Worm (Caenorhabditis elegans): ENCODE data around the gene F55G11.6.

F55G11.6 gene

DNA sequence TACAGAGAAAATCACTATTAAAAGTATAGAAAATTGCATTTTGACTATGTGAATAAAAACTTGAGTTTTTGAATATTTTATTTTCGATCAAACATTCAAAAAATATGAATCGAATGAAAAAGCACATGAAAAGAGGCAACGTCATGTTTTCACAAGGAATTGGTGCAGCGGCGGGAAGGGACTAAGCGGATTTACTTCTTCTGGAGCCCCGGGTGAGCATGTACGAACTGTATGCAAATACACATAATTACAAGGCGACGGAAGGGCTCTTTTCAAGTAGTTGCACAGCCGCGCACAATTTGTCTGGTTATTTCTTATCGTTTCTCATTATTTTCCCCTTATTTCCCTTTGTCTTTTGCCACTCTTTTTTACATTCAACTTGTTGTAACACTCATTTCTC, 38.1 kb downstream of the F55G11.6 start, which contains the start of gene K10D11.7:
Gene K10D11.7 (minus strand): TSS at position 101 of the 400 bp plus-strand sequence.
- TF ChIP-seq zip-11 (GFP tag; IDR thresholded peaks at IDR 0.05) (no peak), ceh-20 (GFP tag; IDR thresholded peaks at IDR 0.05) (no peak), zfp-2 (tag; optimal IDR thresholded peaks at IDR 0.05) (no peak), mep-1 (tag; optimal IDR thresholded peaks at IDR 0.05) (no peak), Y48G9A.11 (GFP tag; IDR thresholded peaks at IDR 0.05) (no peak), daf-19 (GFP tag; conservative IDR thresholded peaks at IDR 0.05) (no peak), lin-13 (GFP tag; optimal IDR thresholded peaks at IDR 0.05) (no peak), ceh-32 (tag; optimal IDR thresholded peaks at IDR 0.05; ENCODE audit: poor library complexity) (no peak), cey-2 (tag; optimal IDR thresholded peaks at IDR 0.05; ENCODE audit: borderline replicate concordance, insufficient read depth) (no peak), F10B5.3 (tag; optimal IDR thresholded peaks at IDR 0.05) (no peak), php-3 (GFP tag; IDR thresholded peaks at IDR 0.05) (no peak), tag-97 (GFP tag; IDR thresholded peaks at IDR 0.05) (no peak), rbr-2 (tag; optimal IDR thresholded peaks at IDR 0.05) (no peak), hif-1 (tag; optimal IDR thresholded peaks at IDR 0.05) (no peak), F49E8.2 (tag; optimal IDR thresholded peaks at IDR 0.05; ENCODE audit: borderline replicate concordance) (no peak)

DNA sequence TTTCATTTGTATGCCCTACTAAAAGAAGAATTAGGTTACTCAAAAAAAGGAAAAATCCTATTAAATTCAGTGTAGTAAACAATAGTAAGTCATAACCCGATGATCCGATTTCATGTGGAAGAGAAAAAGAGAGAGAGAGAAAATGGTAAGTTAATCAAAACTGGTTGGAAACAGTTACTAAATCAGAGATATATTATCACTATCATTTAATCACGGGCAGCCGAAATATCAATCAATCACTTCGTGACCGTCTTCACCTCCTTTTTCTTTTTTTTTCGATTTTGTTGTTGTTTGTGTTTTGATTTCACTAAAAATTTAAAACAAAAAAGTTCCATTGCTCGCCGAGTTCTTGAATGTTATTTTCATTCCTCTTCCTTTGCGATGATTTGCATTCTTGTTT, 39.7 kb downstream of the F55G11.6 start:
- TF ChIP-seq tag-97 (GFP tag; IDR thresholded peaks at IDR 0.05) (no peak), hlh-30 (tag; optimal IDR thresholded peaks at IDR 0.05; ENCODE audit: insufficient read depth) (peak; percentile 48), nhr-28 (tag; optimal IDR thresholded peaks at IDR 0.05) (peak; percentile 27), lsy-2 (tag; optimal IDR thresholded peaks at IDR 0.05) (no peak), nhr-77 (tag; optimal IDR thresholded peaks at IDR 0.05) (no peak)

DNA sequence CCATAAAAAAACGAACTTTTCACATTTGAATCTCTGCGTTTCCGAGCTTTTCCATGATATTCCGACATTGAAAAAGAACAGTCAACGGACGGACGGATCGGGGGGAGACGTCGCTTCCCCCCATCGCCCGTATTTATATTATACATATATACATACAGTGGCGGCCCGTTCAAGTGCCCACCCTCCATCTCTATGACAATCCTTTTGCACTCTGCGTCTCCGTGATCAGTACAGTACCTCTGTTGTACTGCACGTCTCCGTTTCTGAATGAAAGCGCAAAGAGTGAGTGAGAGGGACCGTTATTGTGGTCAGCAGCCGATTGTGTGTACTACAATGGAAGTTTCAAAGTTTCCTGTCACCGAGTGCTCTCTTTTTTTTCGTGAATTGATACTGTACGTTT, 41.3 kb downstream of the F55G11.6 start:
- no peak for TF ChIP-seq ztf-7 (tag; optimal IDR thresholded peaks at IDR 0.05)
- no peak for TF ChIP-seq mxl-2 (GFP tag; conservative IDR thresholded peaks at IDR 0.05)
- TF ChIP-seq hlh-30 (tag; optimal IDR thresholded peaks at IDR 0.05; ENCODE audit: insufficient read depth) = no peak
- TF ChIP-seq ces-1 (GFP tag; optimal IDR thresholded peaks at IDR 0.05) = no peak
- TF ChIP-seq F49E8.2 (tag; optimal IDR thresholded peaks at IDR 0.05; ENCODE audit: borderline replicate concordance) = no peak
- no peak for TF ChIP-seq ZK337.2 (GFP tag; IDR thresholded peaks at IDR 0.05)
- no peak for TF ChIP-seq dmd-8 (GFP tag; IDR thresholded peaks at IDR 0.05)
- no peak for TF ChIP-seq ztf-11 (tag; optimal IDR thresholded peaks at IDR 0.05)
- peak; percentile 42 for TF ChIP-seq mes-2 (tag; optimal IDR thresholded peaks at IDR 0.05; ENCODE audit: poor library complexity, severe bottlenecking)
- TF ChIP-seq aha-1 (tag) = no peak
- no peak for TF ChIP-seq php-3 (GFP tag; IDR thresholded peaks at IDR 0.05)
- TF ChIP-seq pha-4 (GFP tag; IDR thresholded peaks at IDR 0.05) = no peak
- TF ChIP-seq pha-4 (tag; optimal IDR thresholded peaks at IDR 0.05) = no peak
- TF ChIP-seq T26A8.4 (GFP tag; IDR thresholded peaks at IDR 0.05) = no peak
- TF ChIP-seq duxl-1 (tag; optimal IDR thresholded peaks at IDR 0.05; ENCODE audit: poor library complexity) = no peak
- no peak for TF ChIP-seq nhr-42 (GFP tag; IDR thresholded peaks at IDR 0.05)
- peak; percentile 17 for TF ChIP-seq hlh-11 (tag; optimal IDR thresholded peaks at IDR 0.05)
- no peak for TF ChIP-seq nhr-11 (tag; optimal IDR thresholded peaks at IDR 0.05)

DNA sequence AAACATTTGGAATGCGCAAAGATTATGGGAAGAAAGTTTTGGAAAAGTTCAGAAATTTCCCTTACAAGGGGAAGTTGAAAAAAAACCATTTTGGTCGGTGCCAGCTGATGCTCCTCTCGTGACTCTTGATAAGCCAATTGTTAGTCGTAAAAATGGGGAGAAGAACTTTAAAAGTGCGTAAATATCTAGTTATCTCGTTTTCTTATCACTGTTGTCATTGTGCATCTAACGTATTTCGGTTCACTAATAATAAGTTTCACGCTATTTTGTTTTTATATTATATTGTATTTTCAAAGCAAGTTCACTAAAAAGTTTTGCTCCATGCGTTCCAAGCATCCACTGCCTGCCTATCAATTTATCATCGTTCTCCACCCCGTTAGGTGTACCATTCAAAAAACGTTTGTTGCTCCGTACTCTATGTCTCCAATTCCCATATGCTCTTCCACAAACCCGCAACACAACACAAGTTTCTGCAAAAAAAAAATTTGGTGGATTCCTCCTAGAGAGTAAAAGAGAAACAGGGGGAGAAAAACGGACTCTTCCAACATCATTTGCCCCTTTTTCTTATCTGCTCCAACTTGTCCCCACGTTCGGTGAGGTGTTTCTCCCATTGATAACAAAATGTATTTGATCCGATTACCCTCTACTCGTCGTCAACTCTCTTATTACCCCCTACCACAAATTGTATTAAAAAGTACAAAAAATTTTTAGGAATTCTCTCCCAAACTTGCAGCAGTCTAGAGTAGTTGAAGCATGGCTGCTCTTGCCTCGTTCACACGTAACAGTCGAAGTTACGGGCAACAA, 50.8 kb downstream of the F55G11.6 start, which contains the start of gene mbk-2:
Gene mbk-2 (plus strand): TSS at position 754 of the 804 bp plus-strand sequence.
- TF ChIP-seq daf-12 (tag; optimal IDR thresholded peaks at IDR 0.05) (no peak), aly-2 (tag; optimal IDR thresholded peaks at IDR 0.05) (no peak), ceh-62 (tag; optimal IDR thresholded peaks at IDR 0.05) (no peak), ZK337.2 (GFP tag; IDR thresholded peaks at IDR 0.05) (no peak), T26A8.4 (GFP tag; IDR thresholded peaks at IDR 0.05) (no peak), ama-1 (optimal IDR thresholded peaks at IDR 0.05) (no peak), mxl-2 (GFP tag; conservative IDR thresholded peaks at IDR 0.05) (no peak), mdt-29 (GFP tag; IDR thresholded peaks at IDR 0.05) (no peak), mdl-1 (tag; optimal IDR thresholded peaks at IDR 0.05) (no peak), zag-1 (tag; optimal IDR thresholded peaks at IDR 0.05) (no peak), F10B5.3 (tag; optimal IDR thresholded peaks at IDR 0.05) (no peak), spr-3 (GFP tag; optimal IDR thresholded peaks at IDR 0.05) (no peak), hif-1 (tag; optimal IDR thresholded peaks at IDR 0.05) (no peak), F26F4.8 (GFP tag; conservative IDR thresholded peaks at IDR 0.05) (no peak), pqm-1 (tag; optimal IDR thresholded peaks at IDR 0.05) (peak; percentile 38), arid-1 (GFP tag; conservative IDR thresholded peaks at IDR 0.05) (no peak), nhr-102 (tag; optimal IDR thresholded peaks at IDR 0.05) (no peak)

All from whole organism, L4 larva.